Fruit fly (Drosophila melanogaster): Measurements from ENCODE around the gene lectin-37Da.

Gene lectin-37Da

DNA sequence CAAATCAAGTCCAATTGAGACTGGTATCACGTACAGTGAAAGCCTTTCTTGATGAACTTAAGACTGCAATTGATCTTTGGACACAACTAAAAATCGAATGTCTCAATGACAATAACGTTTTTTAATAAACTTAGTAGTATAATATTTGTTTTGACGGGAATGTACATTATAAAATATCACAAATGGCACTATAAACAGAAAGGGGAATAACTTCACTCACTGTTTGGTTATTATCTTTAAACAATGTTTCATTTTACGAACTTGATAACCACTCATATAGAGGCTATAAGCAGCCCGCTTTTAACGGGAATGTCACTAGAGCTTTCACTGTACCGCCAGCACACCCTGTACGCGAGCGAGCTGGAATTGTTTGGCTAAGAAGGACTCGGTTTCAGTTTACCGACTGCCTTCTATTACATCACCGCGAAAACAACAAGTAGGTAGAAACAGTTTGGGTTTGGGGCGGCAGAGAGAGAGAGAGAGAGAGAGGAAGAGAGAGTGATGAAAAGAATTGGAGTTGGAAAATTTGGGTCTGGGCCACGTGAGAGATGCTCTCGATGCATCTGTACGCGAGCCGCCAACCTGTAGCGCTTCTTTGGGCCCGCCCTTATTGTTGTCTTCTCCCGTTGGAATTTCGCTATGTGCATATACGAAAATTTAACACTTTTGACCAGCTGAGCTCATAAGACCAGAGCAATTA, 20.4 kb upstream of the lectin-37Da start (continued):
- TF ChIP-seq CG10631 (GFP tag; optimal IDR thresholded peaks at IDR 0.05) (peak; percentile 63), Ets96B (tag; optimal IDR thresholded peaks at IDR 0.05) (peak; percentile 52), spab (GFP tag; optimal IDR thresholded peaks at IDR 0.05) (peak; percentile 15), CG6163 (GFP tag; IDR thresholded peaks at IDR 0.05) (0 out of 3 replicates have a peak, but pooled peaks have one; percentile 32), cyc (GFP tag; optimal IDR thresholded peaks at IDR 0.05) (peak; percentile 76), vri (GFP tag; optimal IDR thresholded peaks at IDR 0.05) (peak; percentile 81), esn (GFP tag; optimal IDR thresholded peaks at IDR 0.05) (peak; percentile 82), Hr38 (GFP tag; optimal IDR thresholded peaks at IDR 0.05) (no peak), ss (GFP tag; optimal IDR thresholded peaks at IDR 0.05) (no peak), CG32006 (GFP tag; optimal IDR thresholded peaks at IDR 0.05) (peak; percentile 57), Eip93F (GFP tag; optimal IDR thresholded peaks at IDR 0.05) (no peak), fd59A (GFP tag; optimal IDR thresholded peaks at IDR 0.05) (peak; percentile 9), achi (GFP tag; optimal IDR thresholded peaks at IDR 0.05) (peak; percentile 44), CG11762 (GFP tag; optimal IDR thresholded peaks at IDR 0.05; ENCODE audit: insufficient read depth) (peak; percentile 30), fd85E (GFP tag; optimal IDR thresholded peaks at IDR 0.05) (no peak), CG6808 (GFP tag; optimal IDR thresholded peaks at IDR 0.05) (peak; percentile 51), CG6792 (GFP tag; optimal IDR thresholded peaks at IDR 0.05) (peak; percentile 56), lz (GFP tag; optimal IDR thresholded peaks at IDR 0.05) (peak; percentile 76), svp (GFP tag) (peak; percentile 90), acj6 (GFP tag; optimal IDR thresholded peaks at IDR 0.05) (peak; percentile 68), dsx (GFP tag; optimal IDR thresholded peaks at IDR 0.05; ENCODE audit: poor library complexity, severe bottlenecking) (peak; percentile 17), Sox14 (GFP tag; optimal IDR thresholded peaks at IDR 0.05) (peak; percentile 77), CG31627 (GFP tag; optimal IDR thresholded peaks at IDR 0.05) (peak; percentile 82), Smox (GFP tag; optimal IDR thresholded peaks at IDR 0.05) (peak; percentile 77), Hr39 (GFP tag; optimal IDR thresholded peaks at IDR 0.05) (peak; percentile 78), topi (GFP tag; optimal IDR thresholded peaks at IDR 0.05) (peak; percentile 77), CG34406 (GFP tag; optimal IDR thresholded peaks at IDR 0.05) (peak; percentile 58), CG3919 (GFP tag; optimal IDR thresholded peaks at IDR 0.05) (peak; percentile 59), Gug (GFP tag; IDR thresholded peaks at IDR 0.05) (no peak)

DNA sequence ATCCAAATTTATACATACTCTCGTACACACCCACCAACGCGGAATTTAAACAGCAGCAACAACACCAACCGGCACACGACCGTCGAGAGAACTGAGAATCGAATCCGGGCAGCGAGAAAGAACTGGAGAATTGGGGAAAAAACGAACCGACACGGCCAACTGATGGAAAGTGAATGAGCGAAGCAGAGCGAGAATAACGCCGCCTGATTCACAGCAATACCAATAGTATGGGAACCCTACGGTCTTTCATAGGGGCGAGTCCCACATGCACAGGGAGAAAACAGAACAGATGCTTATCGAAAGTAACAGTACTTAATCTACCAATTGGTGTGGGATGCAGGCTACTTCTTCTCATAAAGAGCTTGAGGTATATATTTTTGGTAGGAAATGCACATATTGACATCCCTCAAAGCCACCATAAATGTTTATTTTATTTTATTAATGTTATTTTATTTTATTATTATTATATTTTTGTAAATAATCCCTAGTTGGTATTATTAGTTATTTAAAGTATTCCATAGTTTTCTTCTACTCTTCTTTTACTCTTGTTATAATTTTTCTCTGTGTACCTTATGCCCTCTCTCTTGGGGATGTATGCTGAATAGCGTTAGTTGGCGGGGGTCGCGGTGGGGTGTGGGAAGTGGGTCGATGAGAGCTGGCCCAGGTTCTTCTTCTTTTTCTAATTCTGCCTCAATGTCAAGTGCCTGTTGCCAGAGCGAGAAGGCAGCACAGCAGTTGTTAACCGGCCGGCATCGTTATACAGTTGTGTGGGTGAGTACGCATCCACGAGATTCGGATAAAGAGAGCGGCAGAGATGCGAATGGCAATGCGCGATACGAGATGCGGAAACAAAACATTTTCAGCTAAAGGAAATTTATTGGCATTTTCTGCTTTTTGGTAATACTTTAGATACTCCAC, 19.5 kb upstream of the lectin-37Da start, which contains the start of gene CG17544:
Gene CG17544, minus strand, starts transcription at position 177 of the 918 bp plus-strand sequence.
- peak; percentile 25 for TF ChIP-seq CG8319 (GFP tag; optimal IDR thresholded peaks at IDR 0.05)
- TF ChIP-seq svp (GFP tag): peak; percentile 72
- TF ChIP-seq Hr4 (GFP tag; optimal IDR thresholded peaks at IDR 0.05): peak; percentile 42
- TF ChIP-seq CG16779 (tag; optimal IDR thresholded peaks at IDR 0.05): peak; percentile 79
- TF ChIP-seq CG3919 (GFP tag; optimal IDR thresholded peaks at IDR 0.05): peak; percentile 50
- peak; percentile 28 for TF ChIP-seq CG11902 (GFP tag; optimal IDR thresholded peaks at IDR 0.05)
- peak; percentile 54 for TF ChIP-seq net (GFP tag; optimal IDR thresholded peaks at IDR 0.05)
- peak; percentile 24 for TF ChIP-seq CG7368 (GFP tag; optimal IDR thresholded peaks at IDR 0.05)
- TF ChIP-seq eg (GFP tag; IDR thresholded peaks at IDR 0.05): peak; percentile 59
- peak; percentile 18 for TF ChIP-seq Smox (GFP tag; optimal IDR thresholded peaks at IDR 0.05)
- TF ChIP-seq ss (GFP tag; optimal IDR thresholded peaks at IDR 0.05): peak; percentile 75 to 77
- peak; percentile 0 for TF ChIP-seq Eip93F (GFP tag; optimal IDR thresholded peaks at IDR 0.05)
- TF ChIP-seq Blimp-1 (GFP tag; optimal IDR thresholded peaks at IDR 0.05): peak; percentile 77
- peak; percentile 47 for TF ChIP-seq Eip75B (GFP tag; optimal IDR thresholded peaks at IDR 0.05)
- TF ChIP-seq CG6276 (GFP tag; optimal IDR thresholded peaks at IDR 0.05): peak; percentile 73
- TF ChIP-seq dsx (GFP tag; optimal IDR thresholded peaks at IDR 0.05; ENCODE audit: poor library complexity, severe bottlenecking): peak; percentile 32
- TF ChIP-seq cyc (GFP tag; optimal IDR thresholded peaks at IDR 0.05): peak; percentile 25
- peak; percentile 84 for TF ChIP-seq CG3032 (tag; optimal IDR thresholded peaks at IDR 0.05)
- TF ChIP-seq Sox15 (GFP tag; optimal IDR thresholded peaks at IDR 0.05): peak; percentile 66
- peak; percentile 38 for TF ChIP-seq Sox102F (GFP tag; optimal IDR thresholded peaks at IDR 0.05)
- peak; percentile 33 to 81 for TF ChIP-seq salr (GFP tag; optimal IDR thresholded peaks at IDR 0.05)
- peak; percentile 71 for TF ChIP-seq CG10669 (GFP tag; optimal IDR thresholded peaks at IDR 0.05)
- TF ChIP-seq esn (GFP tag; optimal IDR thresholded peaks at IDR 0.05): peak; percentile 77
- peak; percentile 49; the same call in 1 of the 2 replicates for TF ChIP-seq CG11294 (GFP tag; IDR thresholded peaks at IDR 0.05)
- peak; percentile 90 for TF ChIP-seq CG10631 (GFP tag; optimal IDR thresholded peaks at IDR 0.05)
- peak; percentile 56 for TF ChIP-seq CG6854 (GFP tag; optimal IDR thresholded peaks at IDR 0.05)

Data from whole organism, prepupa.